Worm (Caenorhabditis elegans) whole organism, L4 larva: ENCODE results near the gene F58D2.3.

Experiments
- F37D6.2 ChIP-seq: sonication (generic microtip); optimal IDR thresholded peaks from 2 replicates; lab custom pipeline; 2016; ENCODE audit warnings: mild to moderate bottlenecking, missing genetic modification characterization, missing compliant biosample characterization
- Y75B8A.6 ChIP-seq: fragments of 200-800 bp; sonication (Bioruptor generic); IDR thresholded peaks from 2 replicates; pipeline ENCODE4 v1.3.6; 2022; ENCODE audit warnings: missing genetic modification reagents, missing genetic modification characterization, missing compliant biosample characterization
- aly-2 ChIP-seq: sonication (generic microtip); optimal IDR thresholded peaks from 2 replicates; lab custom pipeline; 2018; ENCODE audit warnings: missing biosample characterization, missing genetic modification characterization
- ceh-28 ChIP-seq: fragments of 150-350 bp; optimal IDR thresholded peaks from 2 replicates; lab custom pipeline; 2014; ENCODE audit warnings: missing biosample characterization, missing genetic modification reagents, missing genetic modification characterization
- ceh-32 ChIP-seq: sonication (generic microtip); optimal IDR thresholded peaks from 2 replicates; lab custom pipeline; 2016; ENCODE audit warnings: mild to moderate bottlenecking, missing genetic modification characterization, missing compliant biosample characterization; ENCODE audit not compliant: poor library complexity
- dve-1 ChIP-seq: sonication (generic microtip); optimal IDR thresholded peaks from 2 replicates; lab custom pipeline; 2017; ENCODE audit warnings: antibody characterized with exemption, mild to moderate bottlenecking, missing genetic modification characterization, missing compliant biosample characterization; ENCODE audit not compliant: insufficient read depth
- nhr-11 ChIP-seq: fragments of 150-350 bp; optimal IDR thresholded peaks from 2 replicates; lab custom pipeline; 2014; ENCODE audit warnings: missing biosample characterization, missing genetic modification characterization
- nhr-6 ChIP-seq: fragments of 150-350 bp; optimal IDR thresholded peaks from 2 replicates; lab custom pipeline; 2014; ENCODE audit warnings: missing biosample characterization, missing genetic modification characterization
- pqm-1 ChIP-seq: sonication (generic microtip); optimal IDR thresholded peaks from 2 replicates; lab custom pipeline; 2017; ENCODE audit warnings: missing biosample characterization, missing genetic modification characterization
- snpc-4 ChIP-seq: fragments of 150-350 bp; optimal IDR thresholded peaks from 2 replicates; lab custom pipeline; 2014; ENCODE audit warnings: missing biosample characterization, missing genetic modification characterization
- unc-130 ChIP-seq: sonication (generic microtip); optimal IDR thresholded peaks from 2 replicates; lab custom pipeline; 2016; ENCODE audit warnings: missing genetic modification reagents, missing genetic modification characterization, missing compliant biosample characterization

ce11 chrIV:13170241-13170640 is 10.4 kb downstream of the F58D2.3 start, which contains the start of gene nas-14:
- TF ChIP-seq aly-2 (tag; lab: Kevin White, UChicago) (no peak), F37D6.2 (tag; lab: Kevin White, UChicago) (no peak), nhr-6 (tag; lab: Kevin White, UChicago) (no peak), dve-1 (tag; lab: Kevin White, UChicago) (no peak), snpc-4 (tag; lab: Kevin White, UChicago) (no peak), pqm-1 (tag; lab: Kevin White, UChicago) (no peak), ceh-32 (tag; lab: Kevin White, UChicago) (no peak), unc-130 (GFP tag; lab: Kevin White, UChicago) (no peak), nhr-11 (tag; lab: Kevin White, UChicago) (no peak), ceh-28 (tag; lab: Kevin White, UChicago) (no peak), Y75B8A.6 (GFP tag; lab: Robert Waterston, UW) (no peak)
